Fruit fly (Drosophila melanogaster) whole organism, embryonic: Measurements from ENCODE around the gene Vsp37A.

Source experiments
- ATbp ChIP-seq: fragments of 200-800 bp; sonication (Bioruptor generic); optimal IDR thresholded peaks from 2 replicates; lab custom pipeline; 2017; ENCODE audit warnings: missing biosample characterization, mild to moderate bottlenecking, missing genetic modification characterization, missing genetic modification reagents
- CG11093 ChIP-seq: fragments of 200-800 bp; sonication (Bioruptor generic); IDR thresholded peaks from 3 replicates; pipeline ENCODE4 v1.3.6; 2022; ENCODE audit warnings: missing biosample characterization, missing genetic modification characterization
- CG11456 ChIP-seq: fragments of 200-800 bp; sonication (Bioruptor generic); IDR thresholded peaks from 3 replicates; pipeline ENCODE4 v1.3.6; 2022; ENCODE audit warnings: missing biosample characterization, missing genetic modification characterization
- CG13624 ChIP-seq: fragments of 200-800 bp; sonication (Bioruptor generic); optimal IDR thresholded peaks from 2 replicates; lab custom pipeline; 2016; ENCODE audit warnings: missing biosample characterization, missing genetic modification characterization
- CG13894 ChIP-seq: fragments of 200-800 bp; sonication (Bioruptor generic); optimal IDR thresholded peaks from 3 replicates; lab custom pipeline; 2018; ENCODE audit warnings: missing biosample characterization, mild to moderate bottlenecking, missing genetic modification characterization, moderate library complexity
- CG1647 ChIP-seq: fragments of 200-800 bp; sonication (Bioruptor generic); optimal IDR thresholded peaks from 3 replicates; lab custom pipeline; 2016; ENCODE audit warnings: missing biosample characterization, missing genetic modification characterization
- CG17359 ChIP-seq: fragments of 200-800 bp; sonication (Bioruptor generic); optimal IDR thresholded peaks from 3 replicates; lab custom pipeline; 2018; ENCODE audit warnings: missing biosample characterization, mild to moderate bottlenecking, missing genetic modification characterization, moderate library complexity
- CG2129 ChIP-seq: fragments of 200-800 bp; sonication (Bioruptor generic); IDR thresholded peaks from 2 replicates; pipeline ENCODE4 v1.3.6; 2022; ENCODE audit warnings: missing biosample characterization, missing genetic modification characterization; ENCODE audit not compliant: partially characterized antibody
- CG3163 ChIP-seq: fragments of 200-800 bp; sonication (Bioruptor generic); optimal IDR thresholded peaks from 3 replicates; lab custom pipeline; 2016; ENCODE audit warnings: missing biosample characterization, missing genetic modification characterization
- CG32532 ChIP-seq: fragments of 200-800 bp; sonication (Bioruptor generic); IDR thresholded peaks from 2 replicates; pipeline ENCODE4 v1.3.6; 2022; ENCODE audit warnings: missing biosample characterization, missing genetic modification characterization
- CG33557 ChIP-seq: fragments of 200-800 bp; sonication (Bioruptor generic); optimal IDR thresholded peaks from 2 replicates; lab custom pipeline; 2019; ENCODE audit warnings: missing biosample characterization, mild to moderate bottlenecking, missing genetic modification characterization, moderate library complexity
- CG3995 ChIP-seq: fragments of 200-800 bp; sonication (Bioruptor generic); optimal IDR thresholded peaks from 3 replicates; lab custom pipeline; 2016; ENCODE audit warnings: missing biosample characterization, missing genetic modification characterization
- CG4404 ChIP-seq: fragments of 200-800 bp; sonication (Bioruptor generic); IDR thresholded peaks from 2 replicates; pipeline ENCODE4 v1.3.6; 2022; ENCODE audit warnings: missing biosample characterization, missing genetic modification characterization
- CG6854 ChIP-seq: fragments of 200-800 bp; sonication (Bioruptor generic); optimal IDR thresholded peaks from 3 replicates; lab custom pipeline; 2017; ENCODE audit warnings: missing biosample characterization, mild to moderate bottlenecking, missing genetic modification characterization
- CG7372 ChIP-seq: fragments of 200-800 bp; sonication (Bioruptor generic); IDR thresholded peaks from 2 replicates; pipeline ENCODE4 v1.3.6; 2022; ENCODE audit warnings: missing biosample characterization, missing genetic modification characterization
- CG7928 ChIP-seq: fragments of 200-800 bp; sonication (Bioruptor generic); optimal IDR thresholded peaks from 2 replicates; lab custom pipeline; 2017; ENCODE audit warnings: missing biosample characterization, mild to moderate bottlenecking, missing genetic modification characterization
- CG7963 ChIP-seq: fragments of 200-800 bp; sonication (Bioruptor generic); IDR thresholded peaks from 3 replicates; pipeline ENCODE4 v1.3.6; 2022; ENCODE audit warnings: missing biosample characterization, missing genetic modification characterization; ENCODE audit not compliant: partially characterized antibody
- CG9797 ChIP-seq: fragments of 200-800 bp; sonication (Bioruptor generic); optimal IDR thresholded peaks from 3 replicates; lab custom pipeline; 2018; ENCODE audit warnings: missing biosample characterization, mild to moderate bottlenecking, missing genetic modification characterization
- CG9817 ChIP-seq: fragments of 200-800 bp; sonication (Bioruptor generic); optimal IDR thresholded peaks from 2 replicates; lab custom pipeline; 2018; ENCODE audit warnings: missing biosample characterization, mild to moderate bottlenecking, missing genetic modification characterization, moderate library complexity
- CTCF ChIP-seq: fragments of 200-800 bp; sonication (Bioruptor generic); optimal IDR thresholded peaks from 2 replicates; lab custom pipeline; 2017; ENCODE audit warnings: missing biosample characterization, mild to moderate bottlenecking, missing genetic modification characterization, moderate library complexity
- Dbx ChIP-seq: fragments of 200-800 bp; sonication (Bioruptor generic); IDR thresholded peaks from 3 replicates; pipeline ENCODE4 v1.3.6; 2022; ENCODE audit warnings: missing biosample characterization, missing genetic modification characterization
- Dfd ChIP-seq, 2 experiments: fragments of >200 bp; optimal IDR thresholded peaks; 2 replicates each; lab custom pipeline; 2017; ENCODE audit warnings: missing biosample characterization in 2 of 2, missing genetic modification characterization in 2 of 2
- Fer1 ChIP-seq: fragments of 200-800 bp; sonication (Bioruptor generic); optimal IDR thresholded peaks from 2 replicates; lab custom pipeline; 2017; ENCODE audit warnings: missing biosample characterization, mild to moderate bottlenecking, missing genetic modification characterization
- Hmr ChIP-seq: fragments of 200-800 bp; sonication (Bioruptor generic); optimal IDR thresholded peaks from 3 replicates; lab custom pipeline; 2017; ENCODE audit warnings: mild to moderate bottlenecking, missing biosample characterization, missing genetic modification reagents, missing genetic modification characterization
- Hsf ChIP-seq: fragments of 200-800 bp; sonication (Bioruptor generic); optimal IDR thresholded peaks from 3 replicates; lab custom pipeline; 2016; ENCODE audit warnings: missing biosample characterization, missing genetic modification characterization
- Meics ChIP-seq: fragments of 200-800 bp; sonication (Bioruptor generic); optimal IDR thresholded peaks from 2 replicates; lab custom pipeline; 2017; ENCODE audit warnings: missing biosample characterization, mild to moderate bottlenecking, missing genetic modification characterization
- Mes4 ChIP-seq: fragments of 200-800 bp; sonication (Bioruptor generic); optimal IDR thresholded peaks from 2 replicates; lab custom pipeline; 2016; ENCODE audit warnings: missing biosample characterization, missing genetic modification characterization
- Taf1 ChIP-seq: fragments of 200-800 bp; sonication (Bioruptor generic); IDR thresholded peaks from 2 replicates; pipeline ENCODE4 v1.3.6; 2022; ENCODE audit warnings: missing biosample characterization, missing genetic modification characterization
- Trl ChIP-seq, 3 experiments: fragments of >200 bp in 2 of 3; fragments of 200-800 bp in 1 of 3; sonication (Bioruptor generic) in 1 of 3; optimal IDR thresholded peaks; 2 replicates in 1 of 3; 3 replicates in 2 of 3; lab custom pipeline; 2016 to 2017; ENCODE audit warnings: missing biosample characterization in 1 of 3, missing genetic modification characterization in 1 of 3
- ase ChIP-seq: fragments of 200-800 bp; sonication (Bioruptor generic); IDR thresholded peaks from 3 replicates; pipeline ENCODE4 v1.3.6; 2022; ENCODE audit warnings: missing biosample characterization, missing genetic modification characterization
- az2 ChIP-seq: fragments of 200-800 bp; sonication (Bioruptor generic); optimal IDR thresholded peaks from 3 replicates; lab custom pipeline; 2016; ENCODE audit warnings: missing biosample characterization, missing genetic modification characterization
- chif ChIP-seq, 2 experiments: fragments of 200-800 bp; sonication (Bioruptor generic); optimal IDR thresholded peaks; 3 replicates each; lab custom pipeline; 2016; ENCODE audit warnings: missing biosample characterization in 2 of 2, missing genetic modification characterization in 2 of 2
- corto ChIP-seq: fragments of 200-800 bp; sonication (Bioruptor generic); optimal IDR thresholded peaks from 2 replicates; lab custom pipeline; 2016; ENCODE audit warnings: missing biosample characterization, mild to moderate bottlenecking, missing genetic modification characterization, moderate library complexity
- crp ChIP-seq, 2 experiments: fragments of 200-800 bp; sonication (Bioruptor generic); optimal IDR thresholded peaks; 2 replicates in 1 of 2; 3 replicates in 1 of 2; lab custom pipeline; 2017; ENCODE audit warnings: missing biosample characterization in 2 of 2, missing genetic modification characterization in 2 of 2, mild to moderate bottlenecking in 1 of 2, moderate library complexity in 1 of 2
- dmrt11E ChIP-seq: fragments of 200-800 bp; sonication (Bioruptor generic); optimal IDR thresholded peaks from 3 replicates; lab custom pipeline; 2018; ENCODE audit warnings: missing biosample characterization, mild to moderate bottlenecking, missing genetic modification characterization, moderate library complexity
- grn ChIP-seq: fragments of 200-800 bp; sonication (Bioruptor generic); optimal IDR thresholded peaks from 3 replicates; lab custom pipeline; 2017; ENCODE audit warnings: missing biosample characterization, missing genetic modification characterization
- hkb ChIP-seq, 2 experiments: fragments of 200-800 bp in 1 of 2; fragments of >200 bp in 1 of 2; sonication (Bioruptor generic) in 1 of 2; IDR thresholded peaks in 1 of 2; optimal IDR thresholded peaks in 1 of 2; 2 replicates each; pipeline versions ENCODE4 v1.3.6 to Lab custom; 2017 to 2022; ENCODE audit warnings: missing biosample characterization in 1 of 2, missing genetic modification characterization in 1 of 2
- jigr1 ChIP-seq: fragments of 200-800 bp; sonication (Bioruptor generic); IDR thresholded peaks from 3 replicates; pipeline ENCODE4 v1.3.6; 2022; ENCODE audit warnings: missing biosample characterization, missing genetic modification characterization
- knrl ChIP-seq: fragments of 200-800 bp; sonication (Bioruptor generic); IDR thresholded peaks from 3 replicates; pipeline ENCODE4 v1.3.6; 2022; ENCODE audit warnings: missing biosample characterization, missing genetic modification characterization; ENCODE audit not compliant: partially characterized antibody
- pan ChIP-seq, 4 experiments: fragments of >200 bp in 3 of 4; fragments of 200-800 bp in 1 of 4; sonication (Bioruptor generic) in 1 of 4; optimal IDR thresholded peaks in 3 of 4; IDR thresholded peaks in 1 of 4; 2 replicates each; pipeline versions ENCODE4 v1.3.6 to Lab custom; 2017 to 2022; ENCODE audit warnings: missing biosample characterization in 2 of 4, missing genetic modification characterization in 2 of 4, mixed read lengths in 1 of 4
- pho ChIP-seq: fragments of 200-800 bp; sonication (Bioruptor generic); optimal IDR thresholded peaks from 2 replicates; lab custom pipeline; 2016; ENCODE audit warnings: missing biosample characterization, missing genetic modification characterization
- phol ChIP-seq: fragments of 200-800 bp; sonication (Bioruptor generic); optimal IDR thresholded peaks from 3 replicates; lab custom pipeline; 2018; ENCODE audit warnings: missing biosample characterization, mild to moderate bottlenecking, missing genetic modification characterization, moderate library complexity
- pnt ChIP-seq: fragments of 200-800 bp; sonication (Bioruptor generic); optimal IDR thresholded peaks from 3 replicates; lab custom pipeline; 2016; ENCODE audit warnings: missing biosample characterization, missing genetic modification characterization
- run ChIP-seq: fragments of 200-800 bp; sonication (Bioruptor generic); optimal IDR thresholded peaks from 3 replicates; lab custom pipeline; 2018; ENCODE audit warnings: missing biosample characterization, mild to moderate bottlenecking, missing genetic modification characterization
- sens ChIP-seq: fragments of 200-800 bp; sonication (Bioruptor generic); peaks from one replicate; lab custom pipeline; 2016; ENCODE audit warnings: missing biosample characterization, missing genetic modification characterization
- shn ChIP-seq: fragments of 200-800 bp; sonication (Bioruptor generic); optimal IDR thresholded peaks from 3 replicates; lab custom pipeline; 2016; ENCODE audit warnings: missing biosample characterization, missing genetic modification characterization
- sisA ChIP-seq: fragments of 200-800 bp; sonication (Bioruptor generic); IDR thresholded peaks from 2 replicates; pipeline ENCODE4 v1.3.6; 2022; ENCODE audit warnings: missing biosample characterization, missing genetic modification characterization
- stwl ChIP-seq: fragments of 200-800 bp; sonication (Bioruptor generic); optimal IDR thresholded peaks from 3 replicates; lab custom pipeline; 2018; ENCODE audit warnings: missing biosample characterization, mild to moderate bottlenecking, missing genetic modification characterization, moderate library complexity
- tgo ChIP-seq: fragments of 200-800 bp; sonication (Bioruptor generic); IDR thresholded peaks from 3 replicates; pipeline ENCODE4 v1.3.6; 2022; ENCODE audit warnings: missing biosample characterization, missing genetic modification characterization

Gene Vsp37A

DNA sequence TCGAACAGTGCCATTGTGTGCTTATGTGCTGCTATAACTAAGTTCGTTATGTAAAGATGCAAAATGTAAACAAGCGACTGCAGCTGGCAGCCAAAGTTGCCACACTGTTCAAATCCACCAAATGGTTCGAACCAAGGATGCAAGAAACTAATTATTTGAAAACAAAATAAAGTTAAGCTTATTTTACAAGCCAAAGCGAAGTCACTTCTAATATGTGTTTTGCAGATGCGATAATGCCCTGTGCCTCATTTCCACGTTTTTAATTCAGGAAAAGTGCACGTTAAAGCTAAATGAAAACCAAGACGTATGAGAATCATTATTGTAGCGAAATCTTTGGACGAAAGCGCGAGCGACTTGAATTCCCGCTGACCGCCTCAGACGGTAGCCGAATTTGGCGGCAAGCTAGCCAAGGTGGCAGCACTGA is at the start of gene Vsp37A, which contains the start of gene CG13365 (continued):
- TF ChIP-seq CG32532 (peak; percentile 35; the same call in 1 of the 2 replicates), crp (GFP tag; optimal IDR thresholded peaks at IDR 0.05; lab: Kevin White, UChicago) (peak; percentile 7 to 81), CG13894 (peak; percentile 40), corto (no peak), CG33557 (peak; percentile 34), pnt (GFP tag; lab: Kevin White, UChicago) (peak; percentile 36), CG9797 (GFP tag; lab: Kevin White, UChicago) (peak; percentile 41), sens (GFP tag; lab: Kevin White, UChicago) (peak; percentile 90), Fer1 (GFP tag; lab: Kevin White, UChicago) (peak; percentile 32), tgo (GFP tag; lab: Robert Waterston, UW) (peak; percentile 31; the same call in 2 of the 3 replicates), CG4404 (GFP tag; lab: Robert Waterston, UW) (peak; percentile 29; the same call in 1 of the 2 replicates), Taf1 (GFP tag; lab: Robert Waterston, UW) (no peak), chif (GFP tag; optimal IDR thresholded peaks at IDR 0.05; lab: Kevin White, UChicago) (peak; percentile 21 to 31), Hmr (GFP tag; lab: Kevin White, UChicago) (peak; percentile 47), pan (optimal IDR thresholded peaks at IDR 0.05; lab: Kevin White, UChicago) (no peak), pan (GFP tag; optimal IDR thresholded peaks at IDR 0.05 in 1 of 2, IDR thresholded peaks at IDR 0.05 in 1 of 2) (peak in 1 of 2 experiments; percentile 32), stwl (tag; lab: Kevin White, UChicago) (peak; percentile 25), Hsf (GFP tag; lab: Kevin White, UChicago) (peak; percentile 51), ATbp (GFP tag; lab: Kevin White, UChicago) (peak; percentile 57), sisA (GFP tag; lab: Robert Waterston, UW) (0 out of 2 replicates have a peak, but pooled peaks have one; percentile 13), CG7372 (GFP tag; lab: Robert Waterston, UW) (no peak), jigr1 (GFP tag; lab: Robert Waterston, UW) (0 out of 3 replicates have a peak, but pooled peaks have one; percentile 16), dmrt11E (tag; lab: Kevin White, UChicago) (peak; percentile 36), CG9817 (peak; percentile 37), CG11456 (GFP tag; lab: Robert Waterston, UW) (0 out of 3 replicates have a peak, but pooled peaks have one; percentile 46), Mes4 (GFP tag; lab: Kevin White, UChicago) (peak; percentile 17), Dbx (GFP tag; lab: Robert Waterston, UW) (0 out of 3 replicates have a peak, but pooled peaks have one; percentile 40), CG2129 (GFP tag; lab: Robert Waterston, UW) (no peak), CG7928 (GFP tag; lab: Kevin White, UChicago) (peak; percentile 31), grn (GFP tag; lab: Kevin White, UChicago) (no peak), az2 (peak; percentile 42), pho (peak; percentile 49), Dfd (GFP tag; optimal IDR thresholded peaks at IDR 0.05; lab: Kevin White, UChicago) (no peak), ase (GFP tag; lab: Robert Waterston, UW) (peak; percentile 16; the same call in 1 of the 3 replicates), CG11093 (GFP tag; lab: Robert Waterston, UW) (0 out of 3 replicates have a peak, but pooled peaks have one; percentile 13), shn (GFP tag; lab: Kevin White, UChicago) (peak; percentile 28), Trl (optimal IDR thresholded peaks at IDR 0.05; lab: Kevin White, UChicago) (no peak), Trl (GFP tag; optimal IDR thresholded peaks at IDR 0.05; lab: Kevin White, UChicago) (peak; percentile 59), Meics (peak; percentile 44), run (no peak), CG6854 (no peak), CTCF (GFP tag; lab: Kevin White, UChicago) (peak; percentile 34), CG17359 (tag; lab: Kevin White, UChicago) (peak; percentile 31), knrl (GFP tag; lab: Robert Waterston, UW) (peak; percentile 20; the same call in 1 of the 3 replicates), CG1647 (peak; percentile 39), CG13624 (peak; percentile 59), CG3163 (GFP tag; lab: Kevin White, UChicago) (peak; percentile 4), phol (tag; lab: Kevin White, UChicago) (peak; percentile 50), CG3995 (GFP tag; lab: Kevin White, UChicago) (peak; percentile 74), hkb (optimal IDR thresholded peaks at IDR 0.05; lab: Kevin White, UChicago) (peak; percentile 84), hkb (GFP tag; IDR thresholded peaks at IDR 0.05; lab: Robert Waterston, UW) (peak; percentile 52), CG7963 (GFP tag; lab: Robert Waterston, UW) (no peak)
